Worm (Caenorhabditis elegans) whole organism, L4/young adult: ENCODE results near the gene R02D5.8.

Experiments used
- W03F9.2 ChIP-seq: fragments of 150-350 bp; optimal IDR thresholded peaks from 2 replicates; lab custom pipeline; 2014; ENCODE audit warnings: missing biosample characterization, missing genetic modification characterization
- dao-5 ChIP-seq: sonication (generic microtip); optimal IDR thresholded peaks from 2 replicates; lab custom pipeline; 2016; ENCODE audit warnings: missing genotype, missing genetic modification characterization, moderate library complexity, missing compliant biosample characterization
- him-1 ChIP-seq: sonication (generic microtip); optimal IDR thresholded peaks from 2 replicates; lab custom pipeline; 2016; ENCODE audit warnings: missing genotype, missing genetic modification reagents, missing genetic modification characterization, missing compliant biosample characterization

Gene R02D5.8

ce11 chrV:14519268-14519667 lies at the start of gene R02D5.8:
Gene R02D5.8 (minus strand): TSS chrV:14519368.
- no peak for TF ChIP-seq W03F9.2 (tag; lab: Kevin White, UChicago)
- TF ChIP-seq him-1 (tag; lab: Kevin White, UChicago), result no peak
- TF ChIP-seq dao-5 (tag; lab: Kevin White, UChicago), result no peak

- no peak for TF ChIP-seq him-1 (tag; lab: Kevin White, UChicago)
- no peak for TF ChIP-seq W03F9.2 (tag; lab: Kevin White, UChicago)
- TF ChIP-seq dao-5 (tag; lab: Kevin White, UChicago), result no peak
Measured at ce11 chrV:14562589-14562988, 43.4 kb upstream of the R02D5.8 start, which contains the start of gene C53A5.11. Gene C53A5.11 (plus strand): TSS chrV:14562889.

- no peak for TF ChIP-seq dao-5 (tag; lab: Kevin White, UChicago)
- TF ChIP-seq W03F9.2 (tag; lab: Kevin White, UChicago), result no peak
- no peak for TF ChIP-seq him-1 (tag; lab: Kevin White, UChicago)
Measured at ce11 chrV:14559312-14559711, 40.1 kb upstream of the R02D5.8 start, which contains the start of gene srt-32. Gene srt-32 (plus strand): TSS chrV:14559612.

- TF ChIP-seq dao-5 (tag; lab: Kevin White, UChicago), result no peak
- no peak for TF ChIP-seq him-1 (tag; lab: Kevin White, UChicago)
Measured at ce11 chrV:14558757-14559156, 39.6 kb upstream of the R02D5.8 start, which contains the start of gene C53A5.9. Gene C53A5.9 (minus strand): TSS chrV:14558857.

- no peak for TF ChIP-seq W03F9.2 (tag; lab: Kevin White, UChicago)
- no peak for TF ChIP-seq him-1 (tag; lab: Kevin White, UChicago)
- TF ChIP-seq dao-5 (tag; lab: Kevin White, UChicago), result no peak
Measured at ce11 chrV:14556187-14556586, 37.0 kb upstream of the R02D5.8 start, which contains the start of gene srg-47. Gene srg-47 (minus strand): TSS chrV:14556287.

- TF ChIP-seq dao-5 (tag; lab: Kevin White, UChicago), result no peak
- no peak for TF ChIP-seq W03F9.2 (tag; lab: Kevin White, UChicago)
- TF ChIP-seq him-1 (tag; lab: Kevin White, UChicago), result no peak
Measured at ce11 chrV:14548510-14548909, 29.3 kb upstream of the R02D5.8 start.

- no peak for TF ChIP-seq him-1 (tag; lab: Kevin White, UChicago)
- TF ChIP-seq W03F9.2 (tag; lab: Kevin White, UChicago), result no peak
- TF ChIP-seq dao-5 (tag; lab: Kevin White, UChicago), result no peak
Measured at ce11 chrV:14546569-14546968, 27.4 kb upstream of the R02D5.8 start, which contains the start of gene C53A5.13. Gene C53A5.13 (plus strand): TSS chrV:14546869.

ce11 chrV:14545816-14546283 lies 26.7 kb upstream of the R02D5.8 start, which contains the start of gene rike-1:
Gene rike-1 (minus strand): TSS chrV:14545866.
- TF ChIP-seq him-1 (tag; lab: Kevin White, UChicago) (no peak), W03F9.2 (tag; lab: Kevin White, UChicago) (no peak), dao-5 (tag; lab: Kevin White, UChicago) (no peak)

- TF ChIP-seq him-1 (tag; lab: Kevin White, UChicago) (no peak), dao-5 (tag; lab: Kevin White, UChicago) (no peak), W03F9.2 (tag; lab: Kevin White, UChicago) (no peak)
Measured at ce11 chrV:14542138-14542537, 23.0 kb upstream of the R02D5.8 start.

ce11 chrV:14540932-14541331 lies 21.8 kb upstream of the R02D5.8 start:
- TF ChIP-seq W03F9.2 (tag; lab: Kevin White, UChicago), result no peak
- no peak for TF ChIP-seq dao-5 (tag; lab: Kevin White, UChicago)
- TF ChIP-seq him-1 (tag; lab: Kevin White, UChicago), result no peak

- TF ChIP-seq W03F9.2 (tag; lab: Kevin White, UChicago) (no peak), dao-5 (tag; lab: Kevin White, UChicago) (no peak), him-1 (tag; lab: Kevin White, UChicago) (no peak)
Measured at ce11 chrV:14539355-14539754, 20.2 kb upstream of the R02D5.8 start.

- TF ChIP-seq dao-5 (tag; lab: Kevin White, UChicago) (no peak), W03F9.2 (tag; lab: Kevin White, UChicago) (no peak), him-1 (tag; lab: Kevin White, UChicago) (no peak)
Measured at ce11 chrV:14536274-14536673, 17.1 kb upstream of the R02D5.8 start, which contains the start of gene tag-191. Gene tag-191 (minus strand): TSS chrV:14536374.

- no peak for TF ChIP-seq dao-5 (tag; lab: Kevin White, UChicago)
- no peak for TF ChIP-seq W03F9.2 (tag; lab: Kevin White, UChicago)
- TF ChIP-seq him-1 (tag; lab: Kevin White, UChicago), result no peak
Measured at ce11 chrV:14532374-14532773, 13.2 kb upstream of the R02D5.8 start.

- TF ChIP-seq W03F9.2 (tag; lab: Kevin White, UChicago) (no peak), dao-5 (tag; lab: Kevin White, UChicago) (no peak), him-1 (tag; lab: Kevin White, UChicago) (no peak)
Measured at ce11 chrV:14530813-14531212, 11.6 kb upstream of the R02D5.8 start, which contains the start of gene kcnl-4. Gene kcnl-4 (plus strand): TSS chrV:14531113.
